Fruit fly (Drosophila melanogaster) whole organism, wandering third instar larva: Measurements from ENCODE around the gene Rbsn-5.

Experiments used
- Dif ChIP-seq: fragments of 200-275, 200-300 bp; sonication (Bioruptor generic); optimal IDR thresholded peaks from 2 replicates; lab custom pipeline; 2018; ENCODE audit warnings: missing biosample characterization, missing genetic modification characterization; ENCODE audit not compliant: partially characterized antibody
- psq ChIP-seq: fragments of 200-800 bp; sonication (Bioruptor generic); optimal IDR thresholded peaks from 3 replicates; lab custom pipeline; 2017; ENCODE audit warnings: missing biosample characterization, mild to moderate bottlenecking, missing genetic modification characterization, moderate library complexity

DNA sequence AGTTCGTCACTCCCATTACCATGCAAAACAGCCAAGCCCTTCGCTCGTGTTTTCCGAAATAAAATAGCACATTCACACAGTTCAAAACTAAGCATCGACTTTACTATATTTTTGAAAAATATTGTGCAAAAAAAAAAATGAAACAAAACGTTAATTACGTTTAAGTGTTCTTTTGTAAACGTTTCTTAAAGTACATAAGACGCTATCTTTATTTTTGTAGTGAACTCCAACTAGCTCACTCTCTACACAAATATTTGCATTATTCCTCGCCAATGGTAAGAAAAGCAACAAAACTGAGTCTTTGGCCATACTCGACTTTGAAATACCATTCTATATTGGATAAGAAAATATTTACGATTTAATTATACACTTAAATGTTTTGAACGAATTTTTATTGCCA lies 28.9 kb upstream of the Rbsn-5 start:
- TF ChIP-seq psq: no peak
- TF ChIP-seq Dif (GFP tag; lab: Kevin White, UChicago): no peak
